Fruit fly (Drosophila melanogaster) whole organism, embryonic: Measurements from ENCODE around the gene CG14971.

Source experiments
- Aef1 ChIP-seq: fragments of 200-800 bp; sonication (Bioruptor generic); IDR thresholded peaks from 3 replicates; pipeline ENCODE4 v1.3.6; 2022; ENCODE audit warnings: missing biosample characterization, missing genetic modification characterization
- C15 ChIP-seq: fragments of 200-800 bp; sonication (Bioruptor generic); IDR thresholded peaks from 3 replicates; pipeline ENCODE4 v1.3.6; 2022; ENCODE audit warnings: missing biosample characterization, missing genetic modification characterization
- CG10462 ChIP-seq: fragments of 200-800 bp; sonication (Bioruptor generic); optimal IDR thresholded peaks from 2 replicates; lab custom pipeline; 2016; ENCODE audit warnings: missing biosample characterization, missing genetic modification characterization
- CG11504 ChIP-seq: fragments of 200-800 bp; sonication (Bioruptor generic); optimal IDR thresholded peaks from 3 replicates; lab custom pipeline; 2019; ENCODE audit warnings: missing biosample characterization, mild to moderate bottlenecking, missing genetic modification characterization, moderate library complexity
- CG12219 ChIP-seq: fragments of 200-800 bp; sonication (Bioruptor generic); optimal IDR thresholded peaks from 3 replicates; lab custom pipeline; 2018; ENCODE audit warnings: missing biosample characterization, mild to moderate bottlenecking, missing genetic modification characterization
- CG1233 ChIP-seq: fragments of 200-800 bp; sonication (Bioruptor generic); optimal IDR thresholded peaks from 4 replicates; lab custom pipeline; 2018; ENCODE audit warnings: missing biosample characterization, mild to moderate bottlenecking, missing genetic modification characterization
- CG13123 ChIP-seq: fragments of 200-800 bp; sonication (Bioruptor generic); optimal IDR thresholded peaks from 2 replicates; lab custom pipeline; 2016; ENCODE audit warnings: missing biosample characterization, missing genetic modification characterization
- CG13894 ChIP-seq: fragments of 200-800 bp; sonication (Bioruptor generic); optimal IDR thresholded peaks from 3 replicates; lab custom pipeline; 2018; ENCODE audit warnings: missing biosample characterization, mild to moderate bottlenecking, missing genetic modification characterization, moderate library complexity
- CG14965 ChIP-seq: fragments of 200-800 bp; sonication (Bioruptor generic); optimal IDR thresholded peaks from 2 replicates; lab custom pipeline; 2016; ENCODE audit warnings: missing biosample characterization, missing genetic modification characterization, borderline replicate concordance
- CG15269 ChIP-seq: fragments of 200-800 bp; sonication (Bioruptor generic); optimal IDR thresholded peaks from 2 replicates; lab custom pipeline; 2018; ENCODE audit warnings: missing biosample characterization, mild to moderate bottlenecking, missing genetic modification characterization, moderate library complexity
- CG15514 ChIP-seq: fragments of 200-800 bp; sonication (Bioruptor generic); optimal IDR thresholded peaks from 3 replicates; lab custom pipeline; 2017; ENCODE audit warnings: missing biosample characterization, missing genetic modification characterization, mild to moderate bottlenecking, moderate library complexity, missing genetic modification reagents
- CG16815 ChIP-seq: fragments of 200-800 bp; sonication (Bioruptor generic); optimal IDR thresholded peaks from 3 replicates; lab custom pipeline; 2017; ENCODE audit warnings: missing biosample characterization, mild to moderate bottlenecking, missing genetic modification characterization
- CG17186 ChIP-seq: fragments of 200-800 bp; sonication (Bioruptor generic); optimal IDR thresholded peaks from 3 replicates; lab custom pipeline; 2017; ENCODE audit warnings: missing biosample characterization, missing genetic modification reagents, missing genetic modification characterization
- CG17912 ChIP-seq: fragments of 200-800 bp; sonication (Bioruptor generic); optimal IDR thresholded peaks from 2 replicates; lab custom pipeline; 2018; ENCODE audit warnings: missing biosample characterization, mild to moderate bottlenecking, missing genetic modification characterization
- CG2120 ChIP-seq: fragments of 200-800 bp; sonication (Bioruptor generic); optimal IDR thresholded peaks from 3 replicates; lab custom pipeline; 2016; ENCODE audit warnings: missing biosample characterization, missing genetic modification characterization
- CG30403 ChIP-seq: fragments of 200-800 bp; sonication (Bioruptor generic); optimal IDR thresholded peaks from 3 replicates; lab custom pipeline; 2016; ENCODE audit warnings: missing biosample characterization, missing genetic modification characterization
- CG32532 ChIP-seq: fragments of 200-800 bp; sonication (Bioruptor generic); IDR thresholded peaks from 2 replicates; pipeline ENCODE4 v1.3.6; 2022; ENCODE audit warnings: missing biosample characterization, missing genetic modification characterization
- CG33213 ChIP-seq: fragments of 200-800 bp; sonication (Bioruptor generic); optimal IDR thresholded peaks from 3 replicates; lab custom pipeline; 2016; ENCODE audit warnings: missing biosample characterization, missing genetic modification characterization
- CG43689 ChIP-seq: fragments of 200-800 bp; sonication (Bioruptor generic); IDR thresholded peaks from 2 replicates; pipeline ENCODE4 v1.3.6; 2022; ENCODE audit warnings: missing biosample characterization, missing genetic modification characterization
- CG9215 ChIP-seq: fragments of 200-800 bp; sonication (Bioruptor generic); IDR thresholded peaks from 2 replicates; pipeline ENCODE4 v1.3.6; 2022; ENCODE audit warnings: missing biosample characterization, missing genetic modification characterization
- D19A ChIP-seq: fragments of 200-800 bp; optimal IDR thresholded peaks from 3 replicates; lab custom pipeline; 2019; ENCODE audit warnings: missing biosample characterization, mild to moderate bottlenecking, missing genetic modification characterization, moderate library complexity
- Dek ChIP-seq: fragments of 200-800 bp; sonication (Bioruptor generic); optimal IDR thresholded peaks from 3 replicates; lab custom pipeline; 2019; ENCODE audit warnings: missing biosample characterization, mild to moderate bottlenecking, missing genetic modification characterization, moderate library complexity
- Hr51 ChIP-seq, 2 experiments: fragments of 200-800 bp; sonication (Bioruptor generic); optimal IDR thresholded peaks; 2 replicates in 1 of 2; 3 replicates in 1 of 2; lab custom pipeline; 2016 to 2018; ENCODE audit warnings: missing biosample characterization in 2 of 2, missing genetic modification characterization in 2 of 2, mild to moderate bottlenecking in 1 of 2, moderate library complexity in 1 of 2
- Jarid2 ChIP-seq: fragments of 200-800 bp; sonication (Bioruptor generic); optimal IDR thresholded peaks from 3 replicates; lab custom pipeline; 2017; ENCODE audit warnings: mild to moderate bottlenecking, missing biosample characterization, missing genetic modification reagents, missing genetic modification characterization
- Med ChIP-seq: fragments of 200-800 bp; sonication (Bioruptor generic); peaks from one replicate; lab custom pipeline; 2016; ENCODE audit warnings: missing biosample characterization, missing genetic modification characterization, mild to moderate bottlenecking, inconsistent platforms, moderate library complexity
- Mes4 ChIP-seq: fragments of 200-800 bp; sonication (Bioruptor generic); optimal IDR thresholded peaks from 2 replicates; lab custom pipeline; 2016; ENCODE audit warnings: missing biosample characterization, missing genetic modification characterization
- Mrtf ChIP-seq: fragments of 200-800 bp; sonication (Bioruptor generic); IDR thresholded peaks from 3 replicates; pipeline ENCODE4 v1.3.6; 2022; ENCODE audit warnings: missing biosample characterization, missing genetic modification characterization
- Nf-YB ChIP-seq: fragments of 200-800 bp; sonication (Bioruptor generic); optimal IDR thresholded peaks from 3 replicates; lab custom pipeline; 2019; ENCODE audit warnings: missing biosample characterization, mild to moderate bottlenecking, missing genetic modification characterization, moderate library complexity
- Oli ChIP-seq: fragments of 200-800 bp; sonication (Bioruptor generic); optimal IDR thresholded peaks from 2 replicates; lab custom pipeline; 2018; ENCODE audit warnings: missing biosample characterization, mild to moderate bottlenecking, missing genetic modification characterization, moderate library complexity
- Ravus ChIP-seq: fragments of 200-800 bp; sonication (Bioruptor generic); IDR thresholded peaks from 2 replicates; pipeline ENCODE4 v1.3.6; 2022; ENCODE audit warnings: missing biosample characterization, missing genetic modification characterization
- al ChIP-seq: fragments of 200-800 bp; sonication (Bioruptor generic); IDR thresholded peaks from 2 replicates; pipeline ENCODE4 v1.3.6; 2022; ENCODE audit warnings: missing biosample characterization, missing genetic modification characterization
- ap ChIP-seq: fragments of 200-800 bp; sonication (Bioruptor generic); IDR thresholded peaks from 2 replicates; pipeline ENCODE4 v1.3.6; 2022; ENCODE audit warnings: missing biosample characterization, missing genetic modification characterization
- ase ChIP-seq: fragments of 200-800 bp; sonication (Bioruptor generic); IDR thresholded peaks from 3 replicates; pipeline ENCODE4 v1.3.6; 2022; ENCODE audit warnings: missing biosample characterization, missing genetic modification characterization
- ash1 ChIP-seq: fragments of 200-800 bp; sonication (Bioruptor generic); optimal IDR thresholded peaks from 2 replicates; lab custom pipeline; 2018; ENCODE audit warnings: missing biosample characterization, mild to moderate bottlenecking, missing genetic modification characterization
- corto ChIP-seq: fragments of 200-800 bp; sonication (Bioruptor generic); optimal IDR thresholded peaks from 2 replicates; lab custom pipeline; 2016; ENCODE audit warnings: missing biosample characterization, mild to moderate bottlenecking, missing genetic modification characterization, moderate library complexity
- dati ChIP-seq: fragments of 200-800 bp; sonication (Bioruptor generic); IDR thresholded peaks from 2 replicates; pipeline ENCODE4 v1.3.6; 2022; ENCODE audit warnings: missing biosample characterization, missing genetic modification characterization
- dmrt99B ChIP-seq: fragments of 200-800 bp; sonication (Bioruptor generic); optimal IDR thresholded peaks from 2 replicates; lab custom pipeline; 2018; ENCODE audit warnings: missing biosample characterization, mild to moderate bottlenecking, missing genetic modification characterization, moderate library complexity
- eyg ChIP-seq: fragments of 200-800 bp; sonication (Bioruptor generic); optimal IDR thresholded peaks from 3 replicates; lab custom pipeline; 2016; ENCODE audit warnings: missing biosample characterization, missing genetic modification characterization
- fd102C ChIP-seq: fragments of 200-800 bp; sonication (Bioruptor generic); optimal IDR thresholded peaks from 2 replicates; lab custom pipeline; 2018; ENCODE audit warnings: missing biosample characterization, mild to moderate bottlenecking, missing genetic modification characterization, moderate library complexity
- fd3F ChIP-seq: fragments of 200-800 bp; sonication (Bioruptor generic); optimal IDR thresholded peaks from 2 replicates; lab custom pipeline; 2018; ENCODE audit warnings: missing biosample characterization, mild to moderate bottlenecking, missing genetic modification characterization, moderate library complexity
- gem ChIP-seq: fragments of 200-800 bp; sonication (Bioruptor generic); optimal IDR thresholded peaks from 2 replicates; lab custom pipeline; 2019; ENCODE audit warnings: missing biosample characterization, mild to moderate bottlenecking, missing genetic modification characterization, moderate library complexity
- hb ChIP-seq: fragments of 200-800 bp; sonication (Bioruptor generic); IDR thresholded peaks from 3 replicates; pipeline ENCODE4 v1.3.6; 2022; ENCODE audit warnings: missing biosample characterization, missing genetic modification characterization; ENCODE audit not compliant: partially characterized antibody
- inv ChIP-seq: fragments of 200-800 bp; sonication (Bioruptor generic); IDR thresholded peaks from 2 replicates; pipeline ENCODE4 v1.3.6; 2022; ENCODE audit warnings: missing biosample characterization, missing genetic modification characterization; ENCODE audit not compliant: partially characterized antibody
- lov ChIP-seq, 2 experiments: fragments of 200-800 bp in 1 of 2; fragments of >200 bp in 1 of 2; sonication (Bioruptor generic) in 1 of 2; IDR thresholded peaks in 1 of 2; optimal IDR thresholded peaks in 1 of 2; 2 replicates in 1 of 2; 3 replicates in 1 of 2; pipeline versions ENCODE4 v1.3.6 to Lab custom; 2017 to 2022; ENCODE audit warnings: missing biosample characterization in 1 of 2, missing genetic modification characterization in 1 of 2
- pan ChIP-seq, 4 experiments: fragments of >200 bp in 3 of 4; fragments of 200-800 bp in 1 of 4; sonication (Bioruptor generic) in 1 of 4; optimal IDR thresholded peaks in 3 of 4; IDR thresholded peaks in 1 of 4; 2 replicates each; pipeline versions ENCODE4 v1.3.6 to Lab custom; 2017 to 2022; ENCODE audit warnings: missing biosample characterization in 2 of 4, missing genetic modification characterization in 2 of 4, mixed read lengths in 1 of 4
- ranshi ChIP-seq: fragments of 200-800 bp; sonication (Bioruptor generic); IDR thresholded peaks from 2 replicates; pipeline ENCODE4 v1.3.6; 2022; ENCODE audit warnings: missing biosample characterization, missing genetic modification characterization
- rib ChIP-seq: fragments of 200-800 bp; sonication (Bioruptor generic); IDR thresholded peaks from 2 replicates; pipeline ENCODE4 v1.3.6; 2022; ENCODE audit warnings: missing biosample characterization, missing genetic modification characterization
- toy ChIP-seq: fragments of 200-800 bp; sonication (Bioruptor generic); IDR thresholded peaks from 2 replicates; pipeline ENCODE4 v1.3.6; 2022; ENCODE audit warnings: missing biosample characterization, missing genetic modification characterization
- trh ChIP-seq: fragments of 200-800 bp; sonication (Bioruptor generic); optimal IDR thresholded peaks from 2 replicates; lab custom pipeline; 2016; ENCODE audit warnings: missing biosample characterization, missing genetic modification characterization
- zf30C ChIP-seq: fragments of 200-800 bp; sonication (Bioruptor generic); optimal IDR thresholded peaks from 3 replicates; lab custom pipeline; 2018; ENCODE audit warnings: missing biosample characterization, mild to moderate bottlenecking, missing genetic modification characterization

Gene CG14971

dm6 chr3L:3420674-3421073, 50.4 kb downstream of the CG14971 start (continued):
- TF ChIP-seq D19A (tag; lab: Kevin White, UChicago) (no peak), CG17912 (GFP tag; lab: Kevin White, UChicago) (no peak), zf30C (GFP tag; lab: Kevin White, UChicago) (no peak), al (GFP tag; lab: Robert Waterston, UW) (peak; percentile 50; the same call in 1 of the 2 replicates), dati (GFP tag; lab: Robert Waterston, UW) (no peak), CG2120 (peak; percentile 46), CG43689 (no peak), CG33213 (GFP tag; lab: Kevin White, UChicago) (no peak), CG15269 (tag; lab: Kevin White, UChicago) (peak; percentile 2), CG16815 (GFP tag; lab: Kevin White, UChicago) (no peak), Aef1 (GFP tag; lab: Robert Waterston, UW) (no peak), CG15514 (GFP tag; lab: Kevin White, UChicago) (no peak), CG13894 (tag; lab: Kevin White, UChicago) (no peak), CG12219 (GFP tag; lab: Kevin White, UChicago) (no peak), CG9215 (GFP tag; lab: Robert Waterston, UW) (no peak), CG17186 (GFP tag; lab: Kevin White, UChicago) (no peak), Oli (tag; lab: Kevin White, UChicago) (peak; percentile 3), Med (GFP tag; lab: Kevin White, UChicago) (peak; percentile 10), dmrt99B (tag; lab: Kevin White, UChicago) (peak; percentile 23), pan (optimal IDR thresholded peaks at IDR 0.05; lab: Kevin White, UChicago) (no peak), pan (GFP tag; optimal IDR thresholded peaks at IDR 0.05 in 1 of 2, IDR thresholded peaks at IDR 0.05 in 1 of 2) (no peak), CG14965 (GFP tag; lab: Kevin White, UChicago) (no peak), toy (GFP tag; lab: Robert Waterston, UW) (no peak), Mrtf (no peak), eyg (GFP tag; lab: Kevin White, UChicago) (no peak), Nf-YB (GFP tag; lab: Kevin White, UChicago) (no peak), ase (GFP tag; lab: Robert Waterston, UW) (no peak), Mes4 (GFP tag; lab: Kevin White, UChicago) (no peak), rib (GFP tag; lab: Robert Waterston, UW) (no peak), gem (peak; percentile 50), CG1233 (GFP tag; lab: Kevin White, UChicago) (no peak), Jarid2 (no peak), CG13123 (GFP tag; lab: Kevin White, UChicago) (no peak), hb (GFP tag; lab: Robert Waterston, UW) (no peak), CG30403 (peak; percentile 2), CG11504 (tag; lab: Kevin White, UChicago) (peak; percentile 22), ranshi (GFP tag; lab: Robert Waterston, UW) (no peak), C15 (no peak), inv (GFP tag; lab: Robert Waterston, UW) (no peak), Dek (tag; lab: Kevin White, UChicago) (no peak), lov (optimal IDR thresholded peaks at IDR 0.05; lab: Kevin White, UChicago) (no peak), lov (GFP tag; IDR thresholded peaks at IDR 0.05; lab: Robert Waterston, UW) (no peak), trh (no peak), corto (GFP tag; lab: Kevin White, UChicago) (no peak), CG32532 (GFP tag; lab: Robert Waterston, UW) (0 out of 2 replicates have a peak, but pooled peaks have one; percentile 13), CG10462 (GFP tag; lab: Kevin White, UChicago) (no peak), ap (GFP tag; lab: Robert Waterston, UW) (no peak), Ravus (GFP tag; lab: Robert Waterston, UW) (no peak), Hr51 (GFP tag; optimal IDR thresholded peaks at IDR 0.05; lab: Kevin White, UChicago) (peak in 1 of 2 experiments; percentile 9), fd3F (GFP tag; lab: Kevin White, UChicago) (peak; percentile 16), ash1 (GFP tag; lab: Kevin White, UChicago) (no peak), fd102C (no peak)
